Worm (Caenorhabditis elegans): Measurements from ENCODE around the gene ltd-1.

ltd-1 gene

ce11 chrII:8092537-8092936, at the start of gene ltd-1:
TSS of gene ltd-1 (minus strand) at chrII:8092754.
- no peak for TF ChIP-seq unc-62 (GFP tag; optimal IDR thresholded peaks at IDR 0.05)

- TF ChIP-seq unc-62 (GFP tag; optimal IDR thresholded peaks at IDR 0.05) = no peak
Observed at ce11 chrII:8141135-8141534, 48.6 kb upstream of the ltd-1 start.

- no peak for TF ChIP-seq unc-62 (GFP tag; optimal IDR thresholded peaks at IDR 0.05)
Observed at ce11 chrII:8138015-8138546, 45.5 kb upstream of the ltd-1 start, which contains the start of gene cdc-48.2. TSS of gene cdc-48.2 (plus strand) at chrII:8138496.

ce11 chrII:8137379-8137778, 44.8 kb upstream of the ltd-1 start:
- TF ChIP-seq unc-62 (GFP tag; optimal IDR thresholded peaks at IDR 0.05) = no peak

- no peak for TF ChIP-seq unc-62 (GFP tag; optimal IDR thresholded peaks at IDR 0.05)
Observed at ce11 chrII:8136818-8137217, 44.3 kb upstream of the ltd-1 start, which contains the start of gene ctns-1. TSS of gene ctns-1 (minus strand) at chrII:8136918.

- no peak for TF ChIP-seq unc-62 (GFP tag; optimal IDR thresholded peaks at IDR 0.05)
Observed at ce11 chrII:8135953-8136352, 43.4 kb upstream of the ltd-1 start.

- no peak for TF ChIP-seq unc-62 (GFP tag; optimal IDR thresholded peaks at IDR 0.05)
Observed at ce11 chrII:8131413-8131966, 38.9 kb upstream of the ltd-1 start.

DNA sequence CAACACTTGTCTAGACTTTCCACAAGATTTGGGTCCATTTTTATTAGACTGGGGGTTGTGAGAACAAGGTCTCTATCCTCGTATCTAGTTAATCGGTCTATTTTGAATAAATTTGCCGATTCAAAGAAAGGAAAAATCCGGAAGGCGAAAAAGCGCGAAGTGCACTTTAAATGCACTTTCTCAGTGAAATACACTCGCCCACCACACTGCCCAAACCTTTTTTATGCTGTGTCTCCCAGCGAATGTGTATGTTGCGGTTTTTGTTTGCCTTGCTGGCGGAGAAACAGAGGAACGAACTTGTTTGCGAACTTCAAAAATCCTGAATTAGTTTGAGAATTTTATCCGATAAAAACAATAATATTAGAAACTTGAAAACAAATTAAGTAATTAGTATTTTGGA, 38.2 kb upstream of the ltd-1 start:
- no peak for TF ChIP-seq unc-62 (GFP tag; optimal IDR thresholded peaks at IDR 0.05)

DNA sequence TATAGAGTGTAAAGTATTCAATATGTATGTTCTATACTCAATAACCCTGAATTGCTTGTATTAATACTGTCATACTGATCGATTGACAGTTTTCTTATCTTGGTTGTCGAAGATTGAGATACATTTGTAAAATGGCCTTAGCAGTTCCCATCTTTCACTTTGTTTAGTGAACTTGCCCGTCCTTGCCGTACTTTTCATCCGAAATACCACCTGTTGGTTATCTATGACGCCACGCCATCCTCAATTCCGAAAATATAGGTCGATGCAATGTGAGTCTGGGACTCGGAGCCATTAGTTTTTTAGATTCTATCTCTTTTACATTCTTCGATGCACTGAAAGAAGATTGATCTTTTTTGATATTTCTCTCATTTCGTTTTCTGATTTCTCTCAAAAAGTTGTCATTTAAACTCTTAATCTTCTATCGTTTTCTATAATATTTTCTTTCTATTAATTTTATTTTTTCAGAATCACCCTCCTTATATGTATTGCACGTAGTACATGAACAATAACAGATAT, 37.0 kb upstream of the ltd-1 start, which contains the start of gene ulp-4:
Gene ulp-4, plus strand, starts transcription at position 466 of the 516 bp plus-strand sequence.
- no peak for TF ChIP-seq unc-62 (GFP tag; optimal IDR thresholded peaks at IDR 0.05)

ce11 chrII:8129040-8129387, 36.5 kb upstream of the ltd-1 start:
- TF ChIP-seq unc-62 (GFP tag; optimal IDR thresholded peaks at IDR 0.05) = no peak

ce11 chrII:8128273-8129039, 35.9 kb upstream of the ltd-1 start:
- TF ChIP-seq unc-62 (GFP tag; optimal IDR thresholded peaks at IDR 0.05) = no peak

ce11 chrII:8127794-8128193, 35.2 kb upstream of the ltd-1 start:
- TF ChIP-seq unc-62 (GFP tag; optimal IDR thresholded peaks at IDR 0.05) = no peak

- no peak for TF ChIP-seq unc-62 (GFP tag; optimal IDR thresholded peaks at IDR 0.05)
Observed at ce11 chrII:8127290-8127689, 34.7 kb upstream of the ltd-1 start.

ce11 chrII:8126617-8127016, 34.1 kb upstream of the ltd-1 start:
- TF ChIP-seq unc-62 (GFP tag; optimal IDR thresholded peaks at IDR 0.05) = no peak

DNA sequence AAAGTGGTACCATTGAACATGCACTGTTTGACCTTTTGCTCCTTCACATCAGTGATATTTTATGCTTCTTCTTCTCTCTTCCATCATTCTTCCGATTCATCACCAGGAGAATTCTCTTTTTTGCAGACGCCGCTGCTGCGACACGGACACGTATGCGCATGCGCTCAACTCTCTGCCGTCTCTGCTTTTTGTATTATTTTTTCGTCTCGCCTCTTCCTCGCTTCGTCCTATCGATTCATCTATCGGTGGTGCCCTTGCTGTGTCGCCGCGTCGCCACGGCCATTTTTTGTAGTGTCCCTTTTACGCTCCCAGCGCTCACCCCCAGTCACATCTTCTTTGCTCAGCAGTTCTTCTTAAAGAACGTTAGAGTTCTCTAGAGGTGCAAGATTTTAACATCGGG, 33.6 kb upstream of the ltd-1 start:
- TF ChIP-seq unc-62 (GFP tag; optimal IDR thresholded peaks at IDR 0.05) = no peak

- no peak for TF ChIP-seq unc-62 (GFP tag; optimal IDR thresholded peaks at IDR 0.05)
Observed at ce11 chrII:8125439-8125838, 32.9 kb upstream of the ltd-1 start.

DNA sequence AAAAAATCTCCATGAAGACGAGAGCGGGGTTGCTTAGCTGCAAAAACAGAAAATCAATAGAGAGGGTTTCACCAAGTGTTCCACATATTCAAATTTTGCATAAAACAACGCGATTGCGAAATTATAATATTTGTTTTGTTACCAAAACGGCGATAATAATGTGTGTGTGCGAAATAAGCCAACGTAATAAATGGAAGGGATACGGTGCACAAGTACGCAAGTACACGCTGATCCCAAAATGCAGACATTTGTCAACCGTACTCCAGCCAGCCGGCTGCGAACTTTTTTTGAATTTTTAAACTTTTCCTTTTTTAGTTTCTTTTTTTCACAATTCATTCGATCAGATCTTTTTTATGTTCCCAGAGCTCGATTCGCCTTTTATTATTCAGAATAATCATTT, 32.3 kb upstream of the ltd-1 start, which contains the start of gene ire-1:
Gene ire-1, minus strand, starts transcription at position 44 of the 400 bp plus-strand sequence.
- no peak for TF ChIP-seq unc-62 (GFP tag; optimal IDR thresholded peaks at IDR 0.05)

Measured in whole organism, dauer.